Worm (Caenorhabditis elegans): ENCODE measurements around the gene nspd-6.

nspd-6 gene

ce11 chrIV:5157226-5157625 is 8.3 kb downstream of the nspd-6 start, which contains the start of gene C24D10.49:
C24D10.49 (minus strand) TSS chrIV:5157326.
- no peak for TF ChIP-seq nhr-12 (tag; optimal IDR thresholded peaks at IDR 0.05)
- no peak for TF ChIP-seq nhr-67 (tag; optimal IDR thresholded peaks at IDR 0.05)
- TF ChIP-seq nhr-77 (tag; optimal IDR thresholded peaks at IDR 0.05), result no peak
- no peak for TF ChIP-seq lin-39 (tag; optimal IDR thresholded peaks at IDR 0.05)
- no peak for TF ChIP-seq ztf-4 (tag; optimal IDR thresholded peaks at IDR 0.05)
- no peak for TF ChIP-seq nhr-43 (tag; optimal IDR thresholded peaks at IDR 0.05; ENCODE audit: poor library complexity, severe bottlenecking)
- no peak for TF ChIP-seq skn-1 (tag; optimal IDR thresholded peaks at IDR 0.05)
- TF ChIP-seq ama-1 (optimal IDR thresholded peaks at IDR 0.05), result no peak
- no peak for TF ChIP-seq jun-1 (tag; optimal IDR thresholded peaks at IDR 0.05)
- no peak for TF ChIP-seq nhr-237 (tag; optimal IDR thresholded peaks at IDR 0.05)
- TF ChIP-seq nhr-76 (tag; optimal IDR thresholded peaks at IDR 0.05), result no peak
- no peak for TF ChIP-seq tbx-2 (tag; optimal IDR thresholded peaks at IDR 0.05)
- TF ChIP-seq elt-3 (tag; optimal IDR thresholded peaks at IDR 0.05), result no peak
- TF ChIP-seq mdl-1 (tag; optimal IDR thresholded peaks at IDR 0.05), result no peak
- TF ChIP-seq eor-1 (tag; optimal IDR thresholded peaks at IDR 0.05), result no peak
- TF ChIP-seq pqm-1 (tag; optimal IDR thresholded peaks at IDR 0.05), result no peak
- no peak for TF ChIP-seq ceh-9 (tag; optimal IDR thresholded peaks at IDR 0.05)
- no peak for TF ChIP-seq zag-1 (tag; optimal IDR thresholded peaks at IDR 0.05)
- no peak for TF ChIP-seq nhr-11 (tag; optimal IDR thresholded peaks at IDR 0.05)
- no peak for TF ChIP-seq hmg-11 (tag; optimal IDR thresholded peaks at IDR 0.05)

- no peak for TF ChIP-seq nhr-77 (tag; optimal IDR thresholded peaks at IDR 0.05)
- TF ChIP-seq nhr-12 (tag; optimal IDR thresholded peaks at IDR 0.05), result no peak
- no peak for TF ChIP-seq ceh-16 (tag; optimal IDR thresholded peaks at IDR 0.05)
- TF ChIP-seq nhr-28 (tag; optimal IDR thresholded peaks at IDR 0.05), result no peak
- TF ChIP-seq nfya-1 (tag; optimal IDR thresholded peaks at IDR 0.05; ENCODE audit: insufficient read depth), result no peak
- TF ChIP-seq zag-1 (tag; optimal IDR thresholded peaks at IDR 0.05), result no peak
- TF ChIP-seq fkh-2 (tag; optimal IDR thresholded peaks at IDR 0.05), result no peak
- no peak for TF ChIP-seq hmg-11 (tag; optimal IDR thresholded peaks at IDR 0.05)
- TF ChIP-seq ztf-4 (tag; optimal IDR thresholded peaks at IDR 0.05), result no peak
- no peak for TF ChIP-seq unc-39 (tag; optimal IDR thresholded peaks at IDR 0.05)
Observed at ce11 chrIV:5152391-5152790, 13.1 kb downstream of the nspd-6 start, which contains the start of gene soc-2. soc-2 (minus strand) TSS chrIV:5152491.

- TF ChIP-seq ceh-9 (tag; optimal IDR thresholded peaks at IDR 0.05), result no peak
- no peak for TF ChIP-seq eor-1 (tag; optimal IDR thresholded peaks at IDR 0.05)
- no peak for TF ChIP-seq nhr-28 (tag; optimal IDR thresholded peaks at IDR 0.05)
- no peak for TF ChIP-seq ceh-16 (tag; optimal IDR thresholded peaks at IDR 0.05)
- no peak for TF ChIP-seq pqm-1 (tag; optimal IDR thresholded peaks at IDR 0.05)
- TF ChIP-seq nhr-25 (tag; optimal IDR thresholded peaks at IDR 0.05), result no peak
- no peak for TF ChIP-seq ztf-11 (tag; optimal IDR thresholded peaks at IDR 0.05)
- no peak for TF ChIP-seq egl-5 (tag; optimal IDR thresholded peaks at IDR 0.05)
- TF ChIP-seq nhr-12 (tag; optimal IDR thresholded peaks at IDR 0.05), result no peak
- TF ChIP-seq jun-1 (tag; optimal IDR thresholded peaks at IDR 0.05), result no peak
- TF ChIP-seq mml-1 (tag; optimal IDR thresholded peaks at IDR 0.05), result no peak
- TF ChIP-seq nhr-77 (tag; optimal IDR thresholded peaks at IDR 0.05), result no peak
- no peak for TF ChIP-seq fos-1 (tag; optimal IDR thresholded peaks at IDR 0.05)
Observed at ce11 chrIV:5149793-5150192, 15.7 kb downstream of the nspd-6 start, which contains the start of gene C24D10.5. C24D10.5 (plus strand) TSS chrIV:5150093.

- TF ChIP-seq unc-62 (GFP tag; optimal IDR thresholded peaks at IDR 0.05), result no peak
- peak in 1 of 3 experiments; percentile 28 for TF ChIP-seq elt-3 (tag; optimal IDR thresholded peaks at IDR 0.05)
- no peak for TF ChIP-seq skn-1 (tag; optimal IDR thresholded peaks at IDR 0.05)
- no peak for TF ChIP-seq tbx-2 (tag; optimal IDR thresholded peaks at IDR 0.05)
Observed at ce11 chrIV:5139972-5140371, 25.6 kb downstream of the nspd-6 start.

- TF ChIP-seq fkh-10 (GFP tag; optimal IDR thresholded peaks at IDR 0.05) (peak; percentile 52), unc-39 (tag; optimal IDR thresholded peaks at IDR 0.05) (no peak), ZK546.5 (tag; optimal IDR thresholded peaks at IDR 0.05) (no peak)
Observed at ce11 chrIV:5139189-5139588, 26.3 kb downstream of the nspd-6 start.

ce11 chrIV:5137809-5138208 is 27.7 kb downstream of the nspd-6 start:
- TF ChIP-seq nfya-1 (tag; optimal IDR thresholded peaks at IDR 0.05; ENCODE audit: insufficient read depth) (peak; percentile 43), fkh-10 (GFP tag; optimal IDR thresholded peaks at IDR 0.05) (peak; percentile 90), skn-1 (tag; optimal IDR thresholded peaks at IDR 0.05) (no peak), ceh-9 (tag; optimal IDR thresholded peaks at IDR 0.05) (no peak), ZK546.5 (tag; optimal IDR thresholded peaks at IDR 0.05) (no peak), lin-39 (tag; optimal IDR thresholded peaks at IDR 0.05) (peak; percentile 43), ama-1 (optimal IDR thresholded peaks at IDR 0.05) (peak; percentile 13), ceh-28 (tag; optimal IDR thresholded peaks at IDR 0.05) (no peak)

Measured in whole organism, L3 larva.